Worm (Caenorhabditis elegans): ENCODE measurements around the gene srbc-10.

DNA sequence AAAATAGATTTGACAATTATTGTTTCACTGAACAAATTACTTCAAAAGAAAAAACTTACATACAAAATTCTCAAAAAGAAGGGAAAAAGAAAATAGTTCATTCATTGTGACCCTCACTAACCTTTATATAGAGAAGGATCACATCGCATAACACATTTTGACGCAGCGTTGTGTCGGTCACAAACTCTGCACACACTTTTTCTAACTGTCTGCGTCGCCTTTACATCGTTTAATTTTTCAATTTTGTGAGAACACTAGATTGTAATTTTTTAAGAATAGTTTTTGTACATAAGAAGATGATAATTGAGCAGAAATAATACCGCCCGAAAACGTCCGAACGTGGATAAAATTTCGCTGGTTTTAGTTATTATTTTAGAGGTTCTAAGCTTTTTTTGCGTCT, 11.9 kb downstream of the srbc-10 start, which contains the start of gene C18B10.6:
- TF ChIP-seq ztf-29 (GFP tag; IDR thresholded peaks at IDR 0.05) (no peak), ref-1 (GFP tag; conservative IDR thresholded peaks at IDR 0.05) (no peak), med-1 (GFP tag; optimal IDR thresholded peaks at IDR 0.05; ENCODE audit: insufficient read depth) (no peak), klf-2 (GFP tag; conservative IDR thresholded peaks at IDR 0.05) (no peak), ztf-23 (GFP tag; IDR thresholded peaks at IDR 0.05) (no peak), tab-1 (GFP tag; IDR thresholded peaks at IDR 0.05) (no peak)
